Fruit fly (Drosophila melanogaster) whole organism, embryonic: ENCODE results near the gene CG10211.
A peak's percentile ranks its signal among the peaks of the same experiment; 100 is the strongest.

Experiments used
- ATbp ChIP-seq: fragments of 200-800 bp; sonication (Bioruptor generic); optimal IDR thresholded peaks from 2 replicates; lab custom pipeline; 2017; ENCODE audit warnings: missing biosample characterization, mild to moderate bottlenecking, missing genetic modification characterization, missing genetic modification reagents
- Atf-2 ChIP-seq: fragments of 200-800 bp; sonication (Bioruptor generic); optimal IDR thresholded peaks from 2 replicates; lab custom pipeline; 2016; ENCODE audit warnings: missing biosample characterization, missing genetic modification characterization
- B-H1 ChIP-seq: fragments of 200-800 bp; sonication (Bioruptor generic); IDR thresholded peaks from 3 replicates; pipeline ENCODE4 v1.3.6; 2022; ENCODE audit warnings: missing biosample characterization, missing genetic modification characterization
- CG10274 ChIP-seq: fragments of 200-800 bp; sonication (Bioruptor generic); optimal IDR thresholded peaks from 3 replicates; lab custom pipeline; 2017; ENCODE audit warnings: missing biosample characterization, mild to moderate bottlenecking, missing genetic modification characterization
- CG10959 ChIP-seq: fragments of 200-800 bp; sonication (Bioruptor generic); IDR thresholded peaks from 2 replicates; pipeline ENCODE4 v1.3.6; 2022; ENCODE audit warnings: missing biosample characterization, missing genetic modification characterization
- CG11696 ChIP-seq: fragments of 200-800 bp; sonication (Bioruptor generic); IDR thresholded peaks from 2 replicates; pipeline ENCODE4 v1.3.6; 2022; ENCODE audit warnings: missing biosample characterization, missing genetic modification characterization
- CG12769 ChIP-seq: fragments of 200-800 bp; sonication (Bioruptor generic); optimal IDR thresholded peaks from 2 replicates; lab custom pipeline; 2019; ENCODE audit warnings: missing biosample characterization, mild to moderate bottlenecking, missing genetic modification characterization, moderate library complexity
- CG14667 ChIP-seq: fragments of 200-800 bp; sonication (Bioruptor generic); IDR thresholded peaks from 2 replicates; pipeline ENCODE4 v1.3.6; 2022; ENCODE audit warnings: missing biosample characterization, missing genetic modification characterization
- CG1529 ChIP-seq: fragments of 200-800 bp; sonication (Bioruptor generic); optimal IDR thresholded peaks from 3 replicates; lab custom pipeline; 2018; ENCODE audit warnings: missing biosample characterization, missing genetic modification characterization
- CG15514 ChIP-seq: fragments of 200-800 bp; sonication (Bioruptor generic); optimal IDR thresholded peaks from 3 replicates; lab custom pipeline; 2017; ENCODE audit warnings: missing biosample characterization, missing genetic modification characterization, mild to moderate bottlenecking, moderate library complexity, missing genetic modification reagents
- CG17568 ChIP-seq: fragments of 200-800 bp; sonication (Bioruptor generic); optimal IDR thresholded peaks from 2 replicates; lab custom pipeline; 2018; ENCODE audit warnings: missing biosample characterization, mild to moderate bottlenecking, missing genetic modification characterization, moderate library complexity
- CG18619 ChIP-seq: fragments of 200-800 bp; sonication (Bioruptor generic); optimal IDR thresholded peaks from 3 replicates; lab custom pipeline; 2017; ENCODE audit warnings: missing biosample characterization, mild to moderate bottlenecking, missing genetic modification characterization
- CG2116 ChIP-seq: fragments of 200-800 bp; sonication (Bioruptor generic); optimal IDR thresholded peaks from 3 replicates; lab custom pipeline; 2018; ENCODE audit warnings: missing biosample characterization, mild to moderate bottlenecking, missing genetic modification characterization
- CG30403 ChIP-seq: fragments of 200-800 bp; sonication (Bioruptor generic); optimal IDR thresholded peaks from 3 replicates; lab custom pipeline; 2016; ENCODE audit warnings: missing biosample characterization, missing genetic modification characterization
- CG34422 ChIP-seq: fragments of 200-800 bp; sonication (Bioruptor generic); IDR thresholded peaks from 3 replicates; pipeline ENCODE4 v1.3.6; 2022; ENCODE audit warnings: missing biosample characterization, missing genetic modification characterization
- CG43689 ChIP-seq: fragments of 200-800 bp; sonication (Bioruptor generic); IDR thresholded peaks from 2 replicates; pipeline ENCODE4 v1.3.6; 2022; ENCODE audit warnings: missing biosample characterization, missing genetic modification characterization
- CG4730 ChIP-seq: fragments of 200-800 bp; sonication (Bioruptor generic); IDR thresholded peaks from 2 replicates; pipeline ENCODE4 v1.3.6; 2022; ENCODE audit warnings: missing biosample characterization, missing genetic modification characterization
- CG5953 ChIP-seq: fragments of 200-800 bp; sonication (Bioruptor generic); IDR thresholded peaks from 2 replicates; pipeline ENCODE4 v1.3.6; 2022; ENCODE audit warnings: missing biosample characterization, missing genetic modification characterization
- CG6272 ChIP-seq: fragments of 200-800 bp; sonication (Bioruptor generic); IDR thresholded peaks from 2 replicates; pipeline ENCODE4 v1.3.6; 2022; ENCODE audit warnings: missing biosample characterization, missing genetic modification characterization
- CG6689 ChIP-seq: fragments of 200-800 bp; sonication (Bioruptor generic); IDR thresholded peaks from 2 replicates; pipeline ENCODE4 v1.3.6; 2022; ENCODE audit warnings: missing biosample characterization, missing genetic modification characterization
- CG6765 ChIP-seq: fragments of 200-800 bp; sonication (Bioruptor generic); optimal IDR thresholded peaks from 3 replicates; lab custom pipeline; 2017; ENCODE audit warnings: missing biosample characterization, mild to moderate bottlenecking, missing genetic modification characterization
- CG6791 ChIP-seq: fragments of 200-800 bp; sonication (Bioruptor generic); IDR thresholded peaks from 3 replicates; pipeline ENCODE4 v1.3.6; 2022; ENCODE audit warnings: missing biosample characterization, missing genetic modification characterization; ENCODE audit not compliant: partially characterized antibody
- CG8281 ChIP-seq: fragments of 200-800 bp; sonication (Bioruptor generic); optimal IDR thresholded peaks from 2 replicates; lab custom pipeline; 2018; ENCODE audit warnings: missing biosample characterization, mild to moderate bottlenecking, missing genetic modification characterization, moderate library complexity
- CG8924 ChIP-seq: fragments of 200-800 bp; optimal IDR thresholded peaks from 3 replicates; lab custom pipeline; 2019; ENCODE audit warnings: missing biosample characterization, mild to moderate bottlenecking, missing genetic modification characterization, moderate library complexity
- Camta ChIP-seq: fragments of 200-800 bp; sonication (Bioruptor generic); optimal IDR thresholded peaks from 2 replicates; lab custom pipeline; 2016; ENCODE audit warnings: missing biosample characterization, missing genetic modification characterization
- Elba2 ChIP-seq: fragments of 200-800 bp; sonication (Bioruptor generic); optimal IDR thresholded peaks from 3 replicates; lab custom pipeline; 2016; ENCODE audit warnings: missing biosample characterization, missing genetic modification characterization
- Fer3 ChIP-seq: fragments of 200-800 bp; sonication (Bioruptor generic); optimal IDR thresholded peaks from 2 replicates; lab custom pipeline; 2018; ENCODE audit warnings: missing biosample characterization, mild to moderate bottlenecking, missing genetic modification characterization, moderate library complexity
- Hmr ChIP-seq: fragments of 200-800 bp; sonication (Bioruptor generic); optimal IDR thresholded peaks from 3 replicates; lab custom pipeline; 2017; ENCODE audit warnings: mild to moderate bottlenecking, missing biosample characterization, missing genetic modification reagents, missing genetic modification characterization
- Hr51 ChIP-seq, 2 experiments: fragments of 200-800 bp; sonication (Bioruptor generic); optimal IDR thresholded peaks; 2 replicates in 1 of 2; 3 replicates in 1 of 2; lab custom pipeline; 2016 to 2018; ENCODE audit warnings: missing biosample characterization in 2 of 2, missing genetic modification characterization in 2 of 2, mild to moderate bottlenecking in 1 of 2, moderate library complexity in 1 of 2
- Lpt ChIP-seq: fragments of >200 bp; optimal IDR thresholded peaks from 2 replicates; lab custom pipeline; 2018; ENCODE audit warnings: missing biosample characterization, missing genetic modification characterization
- NC2β ChIP-seq: fragments of 200-800 bp; sonication (Bioruptor generic); optimal IDR thresholded peaks from 2 replicates; lab custom pipeline; 2016; ENCODE audit warnings: missing biosample characterization, missing genetic modification characterization
- Tbp ChIP-seq: fragments of >200 bp; optimal IDR thresholded peaks from 2 replicates; lab custom pipeline; 2018; ENCODE audit warnings: missing biosample characterization, missing genetic modification characterization
- aop ChIP-seq: fragments of 200-800 bp; sonication (Bioruptor generic); IDR thresholded peaks from 2 replicates; pipeline ENCODE4 v1.3.6; 2022; ENCODE audit warnings: missing biosample characterization, missing genetic modification characterization
- bowl ChIP-seq: fragments of 200-800 bp; sonication (Bioruptor generic); IDR thresholded peaks from 2 replicates; pipeline ENCODE4 v1.3.6; 2022; ENCODE audit warnings: missing biosample characterization, missing genetic modification characterization
- chm ChIP-seq: fragments of 200-800 bp; sonication (Bioruptor generic); IDR thresholded peaks from 2 replicates; pipeline ENCODE4 v1.3.6; 2022; ENCODE audit warnings: missing biosample characterization, missing genetic modification characterization
- disco-r ChIP-seq: fragments of 200-800 bp; sonication (Bioruptor generic); optimal IDR thresholded peaks from 2 replicates; lab custom pipeline; 2016; ENCODE audit warnings: missing biosample characterization, missing genetic modification characterization
- ems ChIP-seq: fragments of 200-800 bp; sonication (Bioruptor generic); optimal IDR thresholded peaks from 3 replicates; lab custom pipeline; 2016; ENCODE audit warnings: missing biosample characterization, missing genetic modification characterization
- ewg ChIP-seq: fragments of 200-800 bp; sonication (Bioruptor generic); optimal IDR thresholded peaks from 3 replicates; lab custom pipeline; 2017; ENCODE audit warnings: mild to moderate bottlenecking, missing biosample characterization, missing genetic modification reagents, missing genetic modification characterization
- fd96Cb ChIP-seq: fragments of 200-800 bp; sonication (Bioruptor generic); optimal IDR thresholded peaks from 2 replicates; lab custom pipeline; 2018; ENCODE audit warnings: missing biosample characterization, mild to moderate bottlenecking, missing genetic modification characterization, moderate library complexity
- gfzf ChIP-seq: fragments of 200-800 bp; sonication (Bioruptor generic); optimal IDR thresholded peaks from 2 replicates; lab custom pipeline; 2016; ENCODE audit warnings: missing biosample characterization, mild to moderate bottlenecking, missing genetic modification characterization, moderate library complexity
- hb ChIP-seq: fragments of 200-800 bp; sonication (Bioruptor generic); IDR thresholded peaks from 3 replicates; pipeline ENCODE4 v1.3.6; 2022; ENCODE audit warnings: missing biosample characterization, missing genetic modification characterization; ENCODE audit not compliant: partially characterized antibody
- ind ChIP-seq: fragments of 200-800 bp; sonication (Bioruptor generic); optimal IDR thresholded peaks from 3 replicates; lab custom pipeline; 2016; ENCODE audit warnings: missing biosample characterization, missing genetic modification characterization
- klu ChIP-seq: fragments of 200-800 bp; sonication (Bioruptor generic); IDR thresholded peaks from 2 replicates; pipeline ENCODE4 v1.3.6; 2022; ENCODE audit warnings: missing biosample characterization, missing genetic modification characterization
- lbe ChIP-seq: fragments of 200-800 bp; sonication (Bioruptor generic); optimal IDR thresholded peaks from 2 replicates; lab custom pipeline; 2016; ENCODE audit warnings: missing biosample characterization, mild to moderate bottlenecking, missing genetic modification characterization
- lola ChIP-seq, 3 experiments: fragments of >200 bp in 2 of 3; fragments of 200-800 bp in 1 of 3; sonication (Bioruptor generic) in 1 of 3; optimal IDR thresholded peaks; 2 replicates each; lab custom pipeline; 2017 to 2019; ENCODE audit warnings: missing biosample characterization in 3 of 3, missing genetic modification characterization in 3 of 3, mild to moderate bottlenecking in 1 of 3, moderate library complexity in 1 of 3
- lov ChIP-seq, 2 experiments: fragments of 200-800 bp in 1 of 2; fragments of >200 bp in 1 of 2; sonication (Bioruptor generic) in 1 of 2; IDR thresholded peaks in 1 of 2; optimal IDR thresholded peaks in 1 of 2; 2 replicates in 1 of 2; 3 replicates in 1 of 2; pipeline versions ENCODE4 v1.3.6 to Lab custom; 2017 to 2022; ENCODE audit warnings: missing biosample characterization in 1 of 2, missing genetic modification characterization in 1 of 2
- luna ChIP-seq: fragments of 200-800 bp; sonication (Bioruptor generic); optimal IDR thresholded peaks from 2 replicates; lab custom pipeline; 2016; ENCODE audit warnings: missing biosample characterization, missing genetic modification characterization
- ssp ChIP-seq: fragments of 200-800 bp; sonication (Bioruptor generic); IDR thresholded peaks from 2 replicates; pipeline ENCODE4 v1.3.6; 2022; ENCODE audit warnings: missing biosample characterization, missing genetic modification characterization
- tap ChIP-seq: fragments of 200-800 bp; optimal IDR thresholded peaks from 3 replicates; lab custom pipeline; 2019; ENCODE audit warnings: missing biosample characterization, mild to moderate bottlenecking, missing genetic modification characterization, moderate library complexity
- tup ChIP-seq: fragments of 200-800 bp; sonication (Bioruptor generic); optimal IDR thresholded peaks from 2 replicates; lab custom pipeline; 2016; ENCODE audit warnings: missing biosample characterization, mild to moderate bottlenecking, missing genetic modification characterization, moderate library complexity
- z ChIP-seq: fragments of 200-800 bp; sonication (Bioruptor generic); IDR thresholded peaks from 3 replicates; pipeline ENCODE4 v1.3.6; 2022; ENCODE audit warnings: missing biosample characterization, missing genetic modification characterization

CG10211 gene

dm6 chr2L:18567563-18567962, 50.3 kb downstream of the CG10211 start (continued):
- TF ChIP-seq tap (tag; lab: Kevin White, UChicago) = no peak
- peak; percentile 41 for TF ChIP-seq Fer3 (tag; lab: Kevin White, UChicago)
- no peak for TF ChIP-seq CG6791 (GFP tag; lab: Robert Waterston, UW)
- TF ChIP-seq CG8281 (tag; lab: Kevin White, UChicago) = no peak
- no peak for TF ChIP-seq CG11696 (GFP tag; lab: Robert Waterston, UW)
- no peak for TF ChIP-seq aop (GFP tag; lab: Robert Waterston, UW)
- peak; percentile 22; the same call in 1 of the 2 replicates for TF ChIP-seq chm (GFP tag; lab: Robert Waterston, UW)
- TF ChIP-seq Lpt (GFP tag; lab: Kevin White, UChicago) = no peak
- no peak for TF ChIP-seq CG1529
- no peak for TF ChIP-seq CG6272 (GFP tag; lab: Robert Waterston, UW)
- no peak for TF ChIP-seq CG8924 (tag; lab: Kevin White, UChicago)
- peak; percentile 64 for TF ChIP-seq CG18619
- no peak for TF ChIP-seq CG5953 (GFP tag; lab: Robert Waterston, UW)
- peak in 1 of 2 experiments; percentile 30 for TF ChIP-seq Hr51 (GFP tag; optimal IDR thresholded peaks at IDR 0.05; lab: Kevin White, UChicago)
- no peak for TF ChIP-seq tup (GFP tag; lab: Kevin White, UChicago)
- TF ChIP-seq CG6765 (GFP tag; lab: Kevin White, UChicago) = peak; percentile 51
- TF ChIP-seq Camta = peak; percentile 31
- peak; percentile 54 for TF ChIP-seq disco-r (GFP tag; lab: Kevin White, UChicago)
- no peak for TF ChIP-seq Atf-2 (GFP tag; lab: Kevin White, UChicago)
- TF ChIP-seq z (GFP tag; lab: Robert Waterston, UW) = no peak
- TF ChIP-seq ewg (GFP tag; lab: Kevin White, UChicago) = no peak
- no peak for TF ChIP-seq Tbp (GFP tag; lab: Kevin White, UChicago)
- peak; percentile 20 for TF ChIP-seq ems
- no peak for TF ChIP-seq CG30403 (GFP tag; lab: Kevin White, UChicago)
- no peak for TF ChIP-seq CG14667 (GFP tag; lab: Robert Waterston, UW)
- TF ChIP-seq bowl = no peak
- TF ChIP-seq ind (GFP tag; lab: Kevin White, UChicago) = no peak
- TF ChIP-seq CG43689 (GFP tag; lab: Robert Waterston, UW) = no peak
- no peak for TF ChIP-seq hb (GFP tag; lab: Robert Waterston, UW)
- no peak for TF ChIP-seq lov (optimal IDR thresholded peaks at IDR 0.05; lab: Kevin White, UChicago)
- no peak for TF ChIP-seq lov (GFP tag; IDR thresholded peaks at IDR 0.05; lab: Robert Waterston, UW)
- no peak; the same call in 2 of the 3 replicates for TF ChIP-seq B-H1 (GFP tag; lab: Robert Waterston, UW)
- peak; percentile 28 for TF ChIP-seq CG12769 (tag; lab: Kevin White, UChicago)
- peak; percentile 68 for TF ChIP-seq CG17568 (GFP tag; lab: Kevin White, UChicago)
- no peak for TF ChIP-seq gfzf
- no peak for TF ChIP-seq CG6689 (GFP tag; lab: Robert Waterston, UW)
- no peak for TF ChIP-seq fd96Cb
- TF ChIP-seq lola (GFP tag; optimal IDR thresholded peaks at IDR 0.05; lab: Kevin White, UChicago) = no peak
- TF ChIP-seq ssp (GFP tag; lab: Robert Waterston, UW) = no peak
- no peak for TF ChIP-seq CG10274 (GFP tag; lab: Kevin White, UChicago)
- TF ChIP-seq CG2116 (GFP tag; lab: Kevin White, UChicago) = peak; percentile 27
- TF ChIP-seq Hmr = peak; percentile 87
- no peak for TF ChIP-seq NC2β (GFP tag; lab: Kevin White, UChicago)
- no peak for TF ChIP-seq lbe
- no peak for TF ChIP-seq Elba2
- peak; percentile 71 for TF ChIP-seq CG15514
- TF ChIP-seq CG10959 (GFP tag; lab: Robert Waterston, UW) = no peak
- TF ChIP-seq luna = peak; percentile 59
- no peak for TF ChIP-seq CG4730 (GFP tag; lab: Robert Waterston, UW)
- no peak for TF ChIP-seq CG34422 (GFP tag; lab: Robert Waterston, UW)
- TF ChIP-seq klu (GFP tag; lab: Robert Waterston, UW) = no peak
- TF ChIP-seq ATbp (GFP tag; lab: Kevin White, UChicago) = peak; percentile 42
